Worm (Caenorhabditis elegans) whole organism, mixed stage, embryonic: Measurements from ENCODE around the gene ceh-37.

Experiments used
- ces-1 ChIP-seq: fragments of 150-350 bp; optimal IDR thresholded peaks from 2 replicates; lab custom pipeline; 2014; ENCODE audit warnings: missing biosample characterization, missing genetic modification reagents, missing genetic modification characterization
- elt-3 ChIP-seq: fragments of 150-350 bp; optimal IDR thresholded peaks from 2 replicates; lab custom pipeline; 2014; ENCODE audit warnings: missing biosample characterization, missing genetic modification characterization
- lsy-2 ChIP-seq: fragments of 150-350 bp; optimal IDR thresholded peaks from 2 replicates; lab custom pipeline; 2014; ENCODE audit warnings: missing biosample characterization, missing genetic modification characterization
- mep-1 ChIP-seq: fragments of 150-350 bp; optimal IDR thresholded peaks from 2 replicates; lab custom pipeline; 2017; ENCODE audit warnings: missing biosample characterization, missing genetic modification reagents, missing genetic modification characterization, inconsistent platforms
- nhr-76 ChIP-seq: sonication (generic microtip); optimal IDR thresholded peaks from 2 replicates; lab custom pipeline; 2017; ENCODE audit warnings: missing biosample characterization, missing genetic modification characterization
- snpc-4 ChIP-seq: fragments of 150-350 bp; optimal IDR thresholded peaks from 2 replicates; lab custom pipeline; 2014; ENCODE audit warnings: missing biosample characterization, missing genetic modification characterization
- unc-39 ChIP-seq: fragments of 150-350 bp; optimal IDR thresholded peaks from 2 replicates; lab custom pipeline; 2014; ENCODE audit warnings: missing biosample characterization, missing genetic modification characterization
- unc-62 ChIP-seq: fragments of 150-350 bp; optimal IDR thresholded peaks from 2 replicates; lab custom pipeline; 2014; ENCODE audit warnings: missing biosample characterization, missing genetic modification reagents, missing genetic modification characterization

DNA sequence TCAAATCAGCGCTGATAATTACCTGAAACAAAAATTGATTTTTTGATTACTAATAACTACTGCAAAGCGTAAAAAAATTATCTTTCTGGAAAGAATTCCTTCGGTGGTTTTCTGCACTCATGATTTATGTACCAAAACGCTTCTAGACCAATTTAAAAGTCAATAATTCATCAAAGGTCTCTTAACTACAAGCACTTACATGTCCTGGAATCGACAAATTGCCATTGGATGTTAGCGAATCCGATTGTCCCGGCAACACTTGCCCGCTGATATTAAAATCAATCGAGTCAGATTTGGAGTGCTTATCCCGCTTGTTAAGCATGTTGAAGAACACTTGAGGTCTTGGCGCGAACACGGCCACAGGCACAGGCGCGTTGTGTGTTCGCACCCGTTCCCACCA is 42.6 kb downstream of the ceh-37 start:
- TF ChIP-seq elt-3, result no peak
- TF ChIP-seq ces-1 (GFP tag; lab: Kevin White, UChicago), result no peak
- no peak for TF ChIP-seq nhr-76
- no peak for TF ChIP-seq mep-1
- no peak for TF ChIP-seq snpc-4 (tag; lab: Kevin White, UChicago)
- no peak for TF ChIP-seq lsy-2 (tag; lab: Kevin White, UChicago)
- TF ChIP-seq unc-39 (tag; lab: Kevin White, UChicago), result no peak
- no peak for TF ChIP-seq unc-62 (GFP tag; lab: Kevin White, UChicago)
